Fruit fly (Drosophila melanogaster) ovary, adult (tissue): Measurements from ENCODE around the gene Abp1.

ENCODE experiments used
- CG17801 ChIP-seq: fragments of 200-800 bp; optimal IDR thresholded peaks from 2 replicates; lab custom pipeline; 2019; ENCODE audit warnings: missing biosample characterization, mild to moderate bottlenecking, missing genetic modification characterization, moderate library complexity; ENCODE audit not compliant: partially characterized antibody

Gene Abp1

dm6 chr3L:13486041-13486859 lies at the start of gene Abp1, which contains the start of gene Tgi:
Gene Abp1, minus strand, starts transcription at chr3L:13486280.
Gene Tgi, plus strand, starts transcription at chr3L:13486797.
- no peak for TF ChIP-seq CG17801 (GFP tag; lab: Kevin White, UChicago)

- no peak for TF ChIP-seq CG17801 (GFP tag; lab: Kevin White, UChicago)
Measured at dm6 chr3L:13519555-13520284, 33.6 kb upstream of the Abp1 start, which contains the start of gene CG10710. Gene CG10710, minus strand, starts transcription at chr3L:13519605.

dm6 chr3L:13513112-13513538 lies 27.0 kb upstream of the Abp1 start, which contains the start of the genes Vps36 and Liprin-beta:
Gene Vps36, minus strand, starts transcription at chr3L:13513112.
Gene Liprin-beta, plus strand, starts transcription at chr3L:13513254.
- peak; percentile 83 for TF ChIP-seq CG17801 (GFP tag; lab: Kevin White, UChicago)

- no peak for TF ChIP-seq CG17801 (GFP tag; lab: Kevin White, UChicago)
Measured at dm6 chr3L:13503631-13504030, 17.6 kb upstream of the Abp1 start.

dm6 chr3L:13502484-13503109 lies 16.5 kb upstream of the Abp1 start, which contains the start of gene Spt20:
Gene Spt20, plus strand, starts transcription at chr3L:13502707.
- no peak for TF ChIP-seq CG17801 (GFP tag; lab: Kevin White, UChicago)

- TF ChIP-seq CG17801 (GFP tag; lab: Kevin White, UChicago) = no peak
Measured at dm6 chr3L:13499932-13500719, 14.0 kb upstream of the Abp1 start.

- no peak for TF ChIP-seq CG17801 (GFP tag; lab: Kevin White, UChicago)
Measured at dm6 chr3L:13499531-13499930, 13.5 kb upstream of the Abp1 start.

- no peak for TF ChIP-seq CG17801 (GFP tag; lab: Kevin White, UChicago)
Measured at dm6 chr3L:13497720-13498355, 11.8 kb upstream of the Abp1 start.

- no peak for TF ChIP-seq CG17801 (GFP tag; lab: Kevin White, UChicago)
Measured at dm6 chr3L:13495065-13495464, 9.0 kb upstream of the Abp1 start.

dm6 chr3L:13494363-13495015 lies 8.4 kb upstream of the Abp1 start:
- peak; percentile 37 for TF ChIP-seq CG17801 (GFP tag; lab: Kevin White, UChicago)

- TF ChIP-seq CG17801 (GFP tag; lab: Kevin White, UChicago) = no peak
Measured at dm6 chr3L:13490689-13491348, 4.7 kb upstream of the Abp1 start.

- TF ChIP-seq CG17801 (GFP tag; lab: Kevin White, UChicago) = no peak
Measured at dm6 chr3L:13489193-13489752, 3.2 kb upstream of the Abp1 start.
